Fruit fly (Drosophila melanogaster) ovary, adult (tissue): ENCODE results near the gene CG15534.
A peak's percentile ranks its signal among the peaks of the same experiment; 100 is the strongest.

Experiments used
- CG17801 ChIP-seq: fragments of 200-800 bp; optimal IDR thresholded peaks from 2 replicates; lab custom pipeline; 2019; ENCODE audit warnings: missing biosample characterization, mild to moderate bottlenecking, missing genetic modification characterization, moderate library complexity; ENCODE audit not compliant: partially characterized antibody

CG15534 gene

DNA sequence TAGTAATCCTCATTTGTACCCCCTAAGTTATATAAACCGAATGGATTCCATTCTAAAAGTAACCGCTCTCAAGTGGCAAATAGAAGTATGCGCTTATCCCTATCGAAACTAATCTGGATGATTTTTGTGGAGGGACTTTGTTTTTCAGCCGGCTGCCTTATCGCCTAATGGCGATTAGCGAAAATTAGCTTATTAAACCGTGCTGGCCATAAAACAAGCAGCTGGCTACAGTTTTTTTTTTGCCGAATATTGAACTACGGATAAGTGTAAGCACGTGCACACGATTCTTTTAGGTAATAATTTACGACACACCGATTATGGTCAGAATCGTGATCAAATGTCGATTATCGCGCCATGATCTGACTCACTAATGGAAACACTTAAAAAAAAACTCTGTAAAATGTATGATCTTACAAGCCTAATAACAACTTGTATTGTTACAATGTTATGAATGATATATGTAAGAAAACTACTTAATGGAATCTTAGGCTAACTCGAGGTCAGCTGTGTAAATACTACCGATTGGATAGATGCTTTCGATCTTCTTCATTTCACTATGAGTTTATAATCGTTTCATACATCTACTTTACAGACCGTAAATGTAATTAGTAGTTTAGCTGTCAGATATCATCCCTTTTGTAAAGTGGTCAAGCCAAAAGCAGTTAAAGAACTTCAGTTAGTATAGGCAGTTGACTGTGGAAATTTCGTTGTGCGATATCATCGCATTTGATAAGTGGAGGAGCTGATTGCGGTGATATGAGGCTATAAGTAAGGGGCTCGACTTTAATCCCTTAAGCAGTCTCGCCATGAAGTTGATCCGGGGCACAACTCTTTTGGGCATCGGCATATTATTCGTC is at the start of gene CG15534:
Gene CG15534 (plus strand): TSS at position 807 of the 857 bp plus-strand sequence.
- no peak for TF ChIP-seq CG17801 (GFP tag; lab: Kevin White, UChicago)

DNA sequence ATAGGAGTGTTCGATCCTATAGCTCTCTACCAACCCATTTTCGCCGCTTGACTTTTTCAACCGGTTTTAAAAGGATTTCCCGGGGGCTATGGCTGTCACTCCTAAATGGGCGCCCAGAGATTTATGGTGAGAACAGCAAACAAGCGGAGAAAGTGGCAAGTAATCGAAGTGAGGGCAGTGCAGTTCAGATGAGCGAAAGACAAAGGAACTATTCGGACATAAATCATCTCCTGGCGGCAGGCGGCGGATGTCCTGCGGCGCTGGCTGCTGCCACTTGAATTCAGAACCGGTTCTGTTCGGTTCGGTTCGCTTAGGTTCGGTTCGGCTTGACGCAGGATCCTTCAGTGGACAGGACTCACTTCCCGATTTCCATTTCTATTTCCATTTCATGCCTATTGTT is 48.7 kb upstream of the CG15534 start:
- TF ChIP-seq CG17801 (GFP tag; lab: Kevin White, UChicago): no peak

DNA sequence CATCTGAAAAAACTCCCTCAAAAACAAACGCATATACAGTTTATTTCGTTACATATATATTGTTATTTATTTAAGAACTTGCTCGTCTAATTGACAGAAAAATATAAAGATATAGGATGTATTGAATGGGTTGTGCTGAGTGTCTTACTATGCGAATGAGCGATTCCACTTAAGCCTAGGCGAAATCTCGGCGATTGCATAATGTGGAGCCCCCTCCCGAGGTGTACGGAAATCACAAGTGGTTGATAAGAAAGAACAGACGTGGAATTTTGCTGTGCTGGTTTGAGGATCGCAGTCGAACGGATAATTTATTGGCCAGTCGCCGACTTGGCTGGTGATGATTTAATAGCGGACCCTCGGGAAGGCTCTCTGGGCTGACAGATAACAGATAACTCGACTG is 46.3 kb upstream of the CG15534 start:
- TF ChIP-seq CG17801 (GFP tag; lab: Kevin White, UChicago): no peak

DNA sequence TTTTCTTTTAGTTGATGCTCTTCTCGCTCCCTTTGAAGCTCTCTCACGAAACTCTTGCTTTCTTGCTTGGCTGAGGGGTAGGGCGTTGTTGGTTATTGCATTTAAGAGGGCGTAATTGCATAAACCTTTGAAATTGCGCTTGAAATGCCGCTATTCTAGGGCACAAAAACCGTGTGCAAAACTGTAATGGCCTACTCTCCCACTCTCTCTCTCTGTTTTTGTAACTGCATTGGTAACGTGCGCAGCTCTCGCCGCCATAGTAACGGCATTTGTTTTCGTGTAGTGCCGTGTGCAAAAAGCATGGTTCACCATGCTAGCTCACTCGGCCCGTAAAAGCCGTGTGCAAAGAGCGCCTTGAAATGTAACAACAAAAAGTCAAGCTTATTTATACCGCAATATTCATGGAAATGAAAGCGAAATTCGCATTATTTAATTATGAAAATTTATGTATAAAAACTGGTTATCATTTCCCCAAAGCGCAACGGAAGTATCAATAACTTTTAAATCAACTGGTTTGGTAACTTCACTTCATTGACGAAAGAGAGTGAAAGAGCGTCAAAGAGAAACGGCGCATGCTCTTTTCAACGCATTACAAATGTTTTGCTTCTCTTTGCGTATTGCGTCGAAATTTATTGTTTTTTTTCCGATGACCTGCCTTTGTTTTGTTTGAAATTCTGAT is 45.0 kb upstream of the CG15534 start:
- peak; percentile 52 for TF ChIP-seq CG17801 (GFP tag; lab: Kevin White, UChicago)

DNA sequence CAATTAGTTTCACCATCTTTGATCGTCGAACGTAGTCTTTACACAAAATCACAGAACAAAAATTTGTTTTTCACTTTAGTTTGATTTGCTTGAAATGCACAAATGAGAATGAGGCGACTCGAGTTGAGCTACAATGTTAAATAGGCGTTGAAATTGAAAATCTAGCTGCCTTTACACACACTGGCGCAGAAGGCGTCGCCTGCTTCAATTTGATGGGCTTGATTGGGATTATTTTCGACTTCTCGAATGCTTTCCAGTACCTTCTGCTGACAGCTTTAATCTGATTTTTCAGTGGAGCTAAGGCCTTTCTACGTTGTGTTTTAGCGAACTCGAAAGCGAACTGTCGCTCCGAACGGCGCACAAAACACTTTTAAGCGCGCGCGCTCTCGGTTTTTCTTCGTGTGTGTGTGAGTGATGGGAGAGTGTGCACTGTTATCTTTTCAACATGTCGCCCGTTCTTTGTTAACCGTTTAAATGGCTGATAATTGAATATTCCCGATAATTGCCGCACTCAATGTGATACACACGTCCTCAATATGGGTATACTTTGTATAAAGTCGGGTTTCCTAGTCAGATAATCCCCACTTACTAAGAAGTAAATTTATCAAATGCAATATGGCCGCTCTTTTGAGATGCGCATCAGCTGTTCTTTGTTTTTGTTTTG is 44.2 kb upstream of the CG15534 start, which contains the start of the genes Fer2LCH and Fer1HCH:
Gene Fer2LCH (plus strand): TSS at position 290 of the 664 bp plus-strand sequence.
Gene Fer1HCH (minus strand): TSS at position 664 of the 664 bp plus-strand sequence.
- TF ChIP-seq CG17801 (GFP tag; lab: Kevin White, UChicago): no peak

DNA sequence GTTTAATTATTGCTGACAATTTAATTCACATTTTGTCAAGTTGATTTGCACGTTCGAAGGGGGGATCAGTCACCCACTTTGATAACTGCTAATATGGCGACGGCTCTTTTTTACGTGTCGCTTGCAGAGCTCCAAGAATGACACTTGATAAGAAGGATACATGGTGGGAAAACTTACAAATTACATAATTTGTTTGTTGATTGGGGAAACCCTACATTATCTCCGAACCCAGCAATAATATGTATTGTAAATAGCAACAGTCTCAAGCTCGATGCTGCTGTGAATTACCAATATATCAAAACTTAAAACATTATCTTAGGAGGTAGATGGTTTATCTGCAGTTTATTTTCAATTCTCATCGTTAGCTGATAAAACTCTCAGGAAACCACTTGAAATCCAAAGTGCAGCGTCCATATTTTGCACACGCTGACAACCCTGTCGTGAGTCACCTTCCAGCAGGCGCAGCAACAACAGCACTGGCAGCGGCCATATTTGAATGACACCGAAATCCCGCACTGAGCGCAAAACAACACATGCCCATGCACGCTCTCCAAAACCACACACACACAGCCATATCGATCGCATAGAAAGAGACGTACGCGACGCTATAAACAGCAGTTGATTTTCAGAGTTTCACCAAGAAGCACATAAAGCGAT is 43.5 kb upstream of the CG15534 start:
- TF ChIP-seq CG17801 (GFP tag; lab: Kevin White, UChicago): peak; percentile 25

DNA sequence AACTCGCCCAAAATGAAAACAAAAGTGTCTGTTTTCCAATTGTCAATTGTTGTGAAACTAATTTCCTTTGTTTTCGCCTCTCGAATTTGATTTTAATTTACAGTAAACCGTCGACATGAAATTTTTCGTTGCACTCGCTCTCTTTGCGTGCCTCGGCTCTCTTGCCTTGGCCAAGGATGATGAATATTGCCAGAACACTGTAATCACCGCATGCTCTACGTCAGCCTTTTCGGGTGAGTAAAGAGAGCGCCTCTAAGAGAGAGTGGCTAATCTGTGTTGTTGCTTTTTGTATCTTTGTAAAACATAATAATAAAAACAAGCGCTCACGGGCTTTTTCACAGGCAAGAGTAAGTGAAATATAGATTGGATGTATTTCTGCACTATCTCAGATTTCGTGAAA is 42.8 kb upstream of the CG15534 start:
- no peak for TF ChIP-seq CG17801 (GFP tag; lab: Kevin White, UChicago)

DNA sequence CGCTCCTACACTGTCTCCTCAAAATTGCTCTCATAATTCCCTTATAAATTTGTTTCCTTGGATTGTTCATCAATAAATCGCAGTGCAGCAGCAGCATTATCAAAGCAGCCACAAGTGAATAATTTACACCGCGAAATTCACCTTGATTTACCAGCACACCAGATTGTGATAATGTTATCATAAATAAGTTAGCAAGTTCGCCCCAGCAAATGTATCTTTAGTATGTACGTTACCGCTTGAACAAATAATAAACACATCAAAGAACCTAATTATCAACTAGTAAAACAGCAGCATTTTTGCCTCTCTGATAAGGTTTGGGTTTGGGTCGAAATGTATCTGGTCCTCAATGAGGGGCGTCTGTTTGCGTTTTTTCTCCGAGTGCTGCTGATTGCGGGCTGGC is 41.6 kb upstream of the CG15534 start:
- no peak for TF ChIP-seq CG17801 (GFP tag; lab: Kevin White, UChicago)

DNA sequence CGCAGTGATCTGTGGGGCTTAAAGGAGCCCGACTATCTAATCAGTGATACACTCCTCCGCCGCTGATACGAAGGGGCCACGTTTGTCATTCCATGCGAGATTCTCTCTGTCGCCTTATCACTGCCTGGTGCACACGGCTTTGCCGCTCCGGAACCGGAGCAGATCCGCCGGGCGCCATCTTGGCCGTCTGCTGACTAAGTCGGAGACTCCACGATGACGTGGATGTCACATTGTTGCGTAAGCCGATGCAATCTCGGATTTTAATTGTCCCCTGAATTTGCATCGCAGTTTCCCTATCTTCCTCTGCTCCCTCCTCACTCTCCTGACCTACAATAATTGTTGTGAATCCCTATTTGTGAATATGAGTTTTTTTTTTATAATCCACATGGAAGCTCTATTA is 40.8 kb upstream of the CG15534 start:
- no peak for TF ChIP-seq CG17801 (GFP tag; lab: Kevin White, UChicago)

DNA sequence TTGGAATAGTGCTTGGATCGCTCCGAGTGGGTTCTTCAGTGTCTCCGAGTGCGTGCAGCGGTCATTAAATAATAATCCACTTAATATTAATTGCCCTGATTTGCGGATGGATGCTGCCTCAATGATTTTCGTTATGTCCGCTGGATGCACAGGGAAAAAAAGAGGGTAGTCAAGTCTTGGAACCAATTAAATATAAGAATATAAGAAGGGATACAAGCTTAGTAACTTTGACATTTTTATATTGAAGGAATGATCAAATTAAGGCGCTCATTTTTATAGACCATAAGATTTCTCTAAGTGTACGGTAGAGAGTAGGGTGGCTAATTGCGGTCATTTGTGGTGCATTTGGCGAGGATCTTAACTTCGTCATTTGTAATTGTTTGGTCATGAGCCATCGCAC is 39.9 kb upstream of the CG15534 start:
- no peak for TF ChIP-seq CG17801 (GFP tag; lab: Kevin White, UChicago)

DNA sequence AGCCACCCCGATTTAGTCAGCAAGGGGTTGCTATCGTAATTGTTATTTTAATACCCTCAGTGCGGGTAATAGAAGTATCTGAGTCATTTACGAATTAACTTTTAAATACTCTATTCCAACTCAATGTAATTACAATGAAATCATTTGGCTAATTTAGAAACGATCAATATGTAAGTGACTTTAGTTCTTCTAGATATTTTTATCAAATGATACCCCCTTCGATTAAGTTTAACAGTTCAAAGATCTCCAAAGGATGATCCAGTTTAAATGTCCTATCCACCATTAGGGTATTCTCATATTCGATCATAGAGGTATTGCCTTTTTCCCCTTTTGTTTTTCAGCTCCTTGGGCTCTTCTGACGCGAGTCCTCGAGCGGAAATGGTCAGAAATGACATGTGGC is 38.0 kb upstream of the CG15534 start:
- no peak for TF ChIP-seq CG17801 (GFP tag; lab: Kevin White, UChicago)

DNA sequence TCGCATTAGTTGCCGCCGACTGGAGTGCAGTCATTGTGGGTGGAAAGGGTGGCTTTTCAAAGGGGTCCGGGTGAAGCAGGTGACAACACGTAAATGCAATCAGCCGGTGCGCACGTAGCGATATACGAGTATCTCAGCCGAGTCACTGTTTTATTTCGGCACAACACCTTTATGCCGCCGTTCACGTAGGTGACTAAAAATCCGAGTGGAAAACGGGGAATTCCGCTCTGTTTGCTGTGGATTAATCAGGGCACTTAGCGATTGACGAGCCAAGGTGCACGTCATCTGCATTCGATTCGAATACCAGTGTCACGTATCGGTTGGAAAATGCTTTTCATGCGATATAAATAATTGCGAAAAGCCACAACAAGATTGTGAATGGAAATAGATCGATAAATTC is 25.4 kb upstream of the CG15534 start:
- TF ChIP-seq CG17801 (GFP tag; lab: Kevin White, UChicago): no peak

DNA sequence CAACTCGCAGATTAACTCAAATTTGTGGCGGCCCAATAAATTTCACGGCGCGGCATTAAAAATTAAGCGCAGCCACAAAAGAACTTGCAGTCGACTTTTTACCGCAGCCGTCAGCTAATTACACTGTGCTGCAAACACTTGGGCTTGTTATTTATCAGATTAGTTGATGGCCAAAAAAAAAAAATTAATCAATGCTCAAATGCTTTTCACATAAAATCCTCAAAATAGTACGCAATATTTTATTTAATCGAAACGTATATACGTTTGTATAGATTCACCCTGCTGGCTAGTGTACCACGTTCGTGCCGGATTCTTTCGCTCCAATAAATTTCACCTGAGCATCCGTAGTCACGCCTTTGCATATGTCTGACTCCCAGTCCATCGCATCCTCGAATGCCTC is 18.1 kb upstream of the CG15534 start:
- TF ChIP-seq CG17801 (GFP tag; lab: Kevin White, UChicago): no peak

DNA sequence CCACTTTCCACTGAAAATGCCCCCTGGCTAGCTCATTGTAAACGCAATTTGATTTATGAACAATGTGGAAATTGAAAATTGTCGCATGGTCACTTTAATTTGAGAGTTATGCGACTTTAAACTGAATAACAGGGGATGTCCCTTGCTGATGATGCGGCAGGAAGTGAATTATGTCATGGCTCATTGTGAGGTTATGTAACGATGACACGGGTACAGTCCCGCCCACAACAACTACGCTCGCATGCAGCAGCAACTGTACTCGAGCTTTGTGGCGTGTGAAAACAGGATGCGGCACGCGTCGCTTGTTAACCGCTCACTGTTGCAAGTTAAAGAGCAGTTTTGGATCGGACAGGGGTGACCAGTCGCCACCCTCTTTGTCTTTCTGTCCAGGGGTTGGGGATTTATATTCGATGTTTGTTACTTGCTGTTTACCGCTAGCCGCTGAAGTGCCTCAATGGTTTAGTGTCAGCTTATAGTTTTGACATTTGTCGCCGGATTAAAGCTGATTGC is 15.0 kb upstream of the CG15534 start:
- no peak for TF ChIP-seq CG17801 (GFP tag; lab: Kevin White, UChicago)
